Worm (Caenorhabditis elegans) whole organism, L3 larva: ENCODE results near the gene irld-3.

Experiments
- R02D3.7 ChIP-seq: fragments of 150-350 bp; optimal IDR thresholded peaks from 2 replicates; lab custom pipeline; 2014; ENCODE audit warnings: missing biosample characterization, missing genetic modification characterization
- ZK546.5 ChIP-seq: sonication (generic microtip); optimal IDR thresholded peaks from 2 replicates; lab custom pipeline; 2017; ENCODE audit warnings: missing biosample characterization, missing genetic modification characterization
- ama-1 ChIP-seq: fragments of 150-350 bp; optimal IDR thresholded peaks from 2 replicates; lab custom pipeline; 2018
- ceh-16 ChIP-seq: sonication (generic microtip); optimal IDR thresholded peaks from 2 replicates; lab custom pipeline; 2017; ENCODE audit warnings: missing biosample characterization, missing genetic modification characterization
- ceh-28 ChIP-seq: fragments of 150-350 bp; optimal IDR thresholded peaks from 2 replicates; lab custom pipeline; 2014; ENCODE audit warnings: missing biosample characterization, missing genetic modification reagents, missing genetic modification characterization
- ceh-82 ChIP-seq: fragments of 150-350 bp; optimal IDR thresholded peaks from 2 replicates; lab custom pipeline; 2014; ENCODE audit warnings: missing biosample characterization, missing genetic modification characterization
- ceh-9 ChIP-seq: sonication (generic microtip); optimal IDR thresholded peaks from 2 replicates; lab custom pipeline; 2018; ENCODE audit warnings: missing biosample characterization, missing genetic modification characterization
- daf-12 ChIP-seq: fragments of 150-350 bp; optimal IDR thresholded peaks from 2 replicates; lab custom pipeline; 2014; ENCODE audit warnings: missing biosample characterization, missing genetic modification reagents, missing genetic modification characterization
- egl-27 ChIP-seq: sonication (generic microtip); optimal IDR thresholded peaks from 4 replicates; lab custom pipeline; 2017; ENCODE audit warnings: missing biosample characterization, missing genetic modification reagents, missing genetic modification characterization
- egl-5 ChIP-seq: fragments of 150-350 bp; optimal IDR thresholded peaks from 2 replicates; lab custom pipeline; 2017; ENCODE audit warnings: missing biosample characterization, missing genetic modification reagents, missing genetic modification characterization, inconsistent platforms
- elt-1 ChIP-seq: fragments of 150-350 bp; optimal IDR thresholded peaks from 2 replicates; lab custom pipeline; 2014; ENCODE audit warnings: missing biosample characterization, missing genetic modification characterization
- elt-2 ChIP-seq: sonication (generic microtip); optimal IDR thresholded peaks from 2 replicates; lab custom pipeline; 2016; ENCODE audit warnings: missing genetic modification reagents, mild to moderate bottlenecking, missing genetic modification characterization, missing compliant biosample characterization
- elt-3 ChIP-seq, 3 experiments: fragments of 150-350 bp in 1 of 3; sonication (generic microtip) in 2 of 3; optimal IDR thresholded peaks; 2 replicates in 2 of 3; 4 replicates in 1 of 3; lab custom pipeline; 2014 to 2017; ENCODE audit warnings: missing biosample characterization in 3 of 3, missing genetic modification characterization in 3 of 3
- eor-1 ChIP-seq, 2 experiments: fragments of 150-350 bp; optimal IDR thresholded peaks; 2 replicates each; lab custom pipeline; 2014 to 2018; ENCODE audit warnings: missing biosample characterization in 2 of 2, missing genetic modification characterization in 2 of 2
- fkh-10 ChIP-seq: sonication (generic microtip); optimal IDR thresholded peaks from 2 replicates; lab custom pipeline; 2017; ENCODE audit warnings: missing biosample characterization, missing genetic modification reagents, missing genetic modification characterization
- fkh-2 ChIP-seq: fragments of 150-350 bp; optimal IDR thresholded peaks from 2 replicates; lab custom pipeline; 2014; ENCODE audit warnings: missing biosample characterization, missing genetic modification reagents, missing genetic modification characterization
- hmg-11 ChIP-seq: sonication (generic microtip); optimal IDR thresholded peaks from 2 replicates; lab custom pipeline; 2016; ENCODE audit warnings: missing genetic modification characterization, missing compliant biosample characterization
- jun-1 ChIP-seq: fragments of 150-350 bp; optimal IDR thresholded peaks from 2 replicates; lab custom pipeline; 2014; ENCODE audit warnings: missing biosample characterization, missing genetic modification reagents, missing genetic modification characterization
- lin-15B ChIP-seq: fragments of 150-350 bp; optimal IDR thresholded peaks from 2 replicates; lab custom pipeline; 2014; ENCODE audit warnings: missing biosample characterization, missing genetic modification characterization
- lin-39 ChIP-seq: fragments of 150-350 bp; optimal IDR thresholded peaks from 2 replicates; lab custom pipeline; 2018; ENCODE audit warnings: missing biosample characterization, missing genetic modification reagents, missing genetic modification characterization
- lsy-12 ChIP-seq: sonication (generic microtip); optimal IDR thresholded peaks from 2 replicates; lab custom pipeline; 2016; ENCODE audit warnings: mild to moderate bottlenecking, missing genetic modification characterization, missing compliant biosample characterization
- mdl-1 ChIP-seq: fragments of 150-350 bp; optimal IDR thresholded peaks from 2 replicates; lab custom pipeline; 2014; ENCODE audit warnings: missing biosample characterization, missing genetic modification characterization
- mml-1 ChIP-seq: fragments of 150-350 bp; sonication (generic microtip); optimal IDR thresholded peaks from 3 replicates; lab custom pipeline; 2014; ENCODE audit warnings: missing biosample characterization, missing genetic modification characterization
- nhr-11 ChIP-seq: fragments of 150-350 bp; optimal IDR thresholded peaks from 2 replicates; lab custom pipeline; 2014; ENCODE audit warnings: missing biosample characterization, missing genetic modification characterization
- nhr-23 ChIP-seq: fragments of 150-350 bp; optimal IDR thresholded peaks from 2 replicates; lab custom pipeline; 2014; ENCODE audit warnings: missing biosample characterization, missing genetic modification reagents, missing genetic modification characterization
- nhr-237 ChIP-seq: fragments of 150-350 bp; optimal IDR thresholded peaks from 2 replicates; lab custom pipeline; 2014; ENCODE audit warnings: missing biosample characterization, missing genetic modification characterization
- nhr-25 ChIP-seq: sonication (generic microtip); optimal IDR thresholded peaks from 2 replicates; lab custom pipeline; 2017; ENCODE audit warnings: missing biosample characterization, missing genetic modification characterization
- nhr-28 ChIP-seq: fragments of 150-350 bp; optimal IDR thresholded peaks from 2 replicates; lab custom pipeline; 2014; ENCODE audit warnings: missing biosample characterization, missing genetic modification characterization
- nhr-43 ChIP-seq: sonication (generic microtip); optimal IDR thresholded peaks from 2 replicates; lab custom pipeline; 2016; ENCODE audit warnings: mild to moderate bottlenecking, missing genetic modification characterization, missing compliant biosample characterization; ENCODE audit not compliant: poor library complexity, severe bottlenecking
- nhr-67 ChIP-seq: fragments of 150-350 bp; optimal IDR thresholded peaks from 2 replicates; lab custom pipeline; 2014; ENCODE audit warnings: missing biosample characterization, missing genetic modification characterization
- nhr-76 ChIP-seq: fragments of 150-350 bp; sonication (generic microtip); optimal IDR thresholded peaks from 5 replicates; lab custom pipeline; 2014; ENCODE audit warnings: missing biosample characterization, missing genetic modification characterization
- nhr-77 ChIP-seq: fragments of 150-350 bp; optimal IDR thresholded peaks from 2 replicates; lab custom pipeline; 2014; ENCODE audit warnings: missing biosample characterization, missing genetic modification characterization
- pha-4 ChIP-seq: fragments of 150-350 bp; optimal IDR thresholded peaks from 2 replicates; lab custom pipeline; 2014; ENCODE audit warnings: missing biosample characterization, missing genetic modification reagents, missing genetic modification characterization
- pqm-1 ChIP-seq: fragments of 150-350 bp; optimal IDR thresholded peaks from 2 replicates; lab custom pipeline; 2017; ENCODE audit warnings: missing biosample characterization, missing genetic modification characterization, inconsistent platforms
- sea-2 ChIP-seq: fragments of 150-350 bp; sonication (generic microtip); optimal IDR thresholded peaks from 4 replicates; lab custom pipeline; 2014; ENCODE audit warnings: missing biosample characterization, missing genetic modification reagents, missing genetic modification characterization
- skn-1 ChIP-seq: fragments of 150-350 bp; optimal IDR thresholded peaks from 2 replicates; lab custom pipeline; 2014; ENCODE audit warnings: missing biosample characterization, missing genetic modification characterization
- snpc-4 ChIP-seq: fragments of 150-350 bp; optimal IDR thresholded peaks from 2 replicates; lab custom pipeline; 2014; ENCODE audit warnings: missing biosample characterization, missing genetic modification characterization
- tbx-2 ChIP-seq: sonication (generic microtip); optimal IDR thresholded peaks from 2 replicates; lab custom pipeline; 2016; ENCODE audit warnings: mild to moderate bottlenecking, missing genetic modification characterization, missing compliant biosample characterization
- unc-39 ChIP-seq: sonication (generic microtip); optimal IDR thresholded peaks from 4 replicates; lab custom pipeline; 2017; ENCODE audit warnings: missing biosample characterization, missing genetic modification characterization
- zag-1 ChIP-seq: fragments of 150-350 bp; optimal IDR thresholded peaks from 2 replicates; lab custom pipeline; 2014; ENCODE audit warnings: missing biosample characterization, missing genetic modification characterization
- ztf-11 ChIP-seq: fragments of 150-350 bp; optimal IDR thresholded peaks from 2 replicates; lab custom pipeline; 2014; ENCODE audit warnings: missing biosample characterization, missing genetic modification characterization
- ztf-4 ChIP-seq: fragments of 150-350 bp; optimal IDR thresholded peaks from 2 replicates; lab custom pipeline; 2014; ENCODE audit warnings: missing biosample characterization, missing genetic modification characterization

Gene irld-3

ce11 chrV:3159252-3159651 is 20.9 kb upstream of the irld-3 start, which contains the start of gene C36C5.12:
Gene C36C5.12 (minus strand): TSS chrV:3159352.
- TF ChIP-seq unc-39 (tag; lab: Kevin White, UChicago) = no peak
- TF ChIP-seq pqm-1 = no peak
- TF ChIP-seq nhr-76 (tag; lab: Kevin White, UChicago) = no peak
- TF ChIP-seq ztf-11 (tag; lab: Kevin White, UChicago) = no peak
- TF ChIP-seq ceh-82 = no peak
- no peak for TF ChIP-seq elt-2 (tag; lab: Kevin White, UChicago)
- no peak for TF ChIP-seq daf-12
- TF ChIP-seq nhr-23 = no peak
- no peak for TF ChIP-seq nhr-237 (tag; lab: Kevin White, UChicago)
- no peak for TF ChIP-seq lsy-12 (tag; lab: Kevin White, UChicago)
- no peak for TF ChIP-seq mdl-1 (tag; lab: Kevin White, UChicago)
- TF ChIP-seq R02D3.7 (tag; lab: Kevin White, UChicago) = no peak
- no peak for TF ChIP-seq fkh-2 (tag; lab: Kevin White, UChicago)
- TF ChIP-seq nhr-25 (tag; lab: Kevin White, UChicago) = no peak
- no peak for TF ChIP-seq ceh-28 (tag; lab: Kevin White, UChicago)
- TF ChIP-seq elt-1 (tag; lab: Kevin White, UChicago) = no peak
- TF ChIP-seq ceh-9 (tag; lab: Kevin White, UChicago) = no peak
- TF ChIP-seq pha-4 = no peak
- TF ChIP-seq ceh-16 (tag; lab: Kevin White, UChicago) = no peak
- TF ChIP-seq fkh-10 (GFP tag; lab: Kevin White, UChicago) = no peak
- TF ChIP-seq, all 47 proteins: peak for 0

- TF ChIP-seq jun-1 (no peak), nhr-67 (tag; lab: Kevin White, UChicago) (no peak), ceh-16 (tag; lab: Kevin White, UChicago) (no peak), eor-1 (tag; optimal IDR thresholded peaks at IDR 0.05; lab: Kevin White, UChicago) (no peak), egl-5 (tag; lab: Kevin White, UChicago) (no peak), nhr-28 (no peak), unc-39 (tag; lab: Kevin White, UChicago) (no peak), ama-1 (lab: Kevin White, UChicago) (no peak), nhr-77 (tag; lab: Kevin White, UChicago) (no peak), ceh-28 (tag; lab: Kevin White, UChicago) (no peak), nhr-25 (tag; lab: Kevin White, UChicago) (no peak), R02D3.7 (tag; lab: Kevin White, UChicago) (no peak), lin-15B (tag; lab: Kevin White, UChicago) (no peak), zag-1 (tag; lab: Kevin White, UChicago) (no peak), ZK546.5 (tag; lab: Kevin White, UChicago) (no peak), ztf-11 (tag; lab: Kevin White, UChicago) (no peak), nhr-23 (no peak), egl-27 (tag; lab: Kevin White, UChicago) (no peak), daf-12 (no peak), ztf-4 (tag; lab: Kevin White, UChicago) (no peak)
- TF ChIP-seq, all 47 proteins: peak for 0
Measured at ce11 chrV:3158379-3158778, 20.0 kb upstream of the irld-3 start.

ce11 chrV:3156786-3157185 is 18.4 kb upstream of the irld-3 start, which contains the start of gene exh-1:
Gene exh-1 (plus strand): TSS chrV:3157086.
- TF ChIP-seq egl-27 (tag; lab: Kevin White, UChicago) = no peak
- TF ChIP-seq ztf-4 (tag; lab: Kevin White, UChicago) = no peak
- no peak for TF ChIP-seq nhr-77 (tag; lab: Kevin White, UChicago)
- no peak for TF ChIP-seq elt-2 (tag; lab: Kevin White, UChicago)
- no peak for TF ChIP-seq pha-4
- no peak for TF ChIP-seq nhr-43 (tag; lab: Kevin White, UChicago)
- TF ChIP-seq egl-5 (tag; lab: Kevin White, UChicago) = no peak
- no peak for TF ChIP-seq mdl-1 (tag; lab: Kevin White, UChicago)
- TF ChIP-seq ztf-11 (tag; lab: Kevin White, UChicago) = no peak
- no peak for TF ChIP-seq unc-39 (tag; lab: Kevin White, UChicago)
- no peak for TF ChIP-seq elt-3 (tag; optimal IDR thresholded peaks at IDR 0.05; lab: Kevin White, UChicago)
- no peak for TF ChIP-seq ceh-16 (tag; lab: Kevin White, UChicago)
- no peak for TF ChIP-seq daf-12
- no peak for TF ChIP-seq nhr-67 (tag; lab: Kevin White, UChicago)
- no peak for TF ChIP-seq lin-15B (tag; lab: Kevin White, UChicago)
- TF ChIP-seq nhr-11 (tag; lab: Kevin White, UChicago) = no peak
- TF ChIP-seq snpc-4 (tag; lab: Kevin White, UChicago) = no peak

DNA sequence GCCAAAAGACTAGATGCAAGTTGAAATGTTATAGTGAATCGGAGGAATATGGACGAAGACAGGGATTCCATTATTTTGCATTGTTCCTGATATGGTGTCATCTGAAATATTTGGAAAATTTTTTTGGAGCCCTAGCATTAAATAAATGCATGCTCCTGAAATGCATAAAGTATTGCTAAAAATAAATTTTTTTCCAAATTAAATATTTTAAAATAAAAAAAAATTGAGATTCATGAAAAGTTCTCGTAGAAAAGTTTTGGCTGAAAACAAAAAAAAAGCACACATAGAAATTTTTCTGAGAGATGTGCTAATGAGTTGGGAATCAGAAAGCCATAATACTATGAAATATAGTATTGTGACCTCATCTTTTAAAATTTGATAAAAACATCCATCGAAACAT is 16.7 kb upstream of the irld-3 start, which contains the start of gene srab-7:
srab-7 (minus strand) TSS at position 101 of the 400 bp plus-strand sequence.
- TF ChIP-seq skn-1 (tag; lab: Kevin White, UChicago) = no peak
- TF ChIP-seq lin-15B (tag; lab: Kevin White, UChicago) = no peak
- no peak for TF ChIP-seq tbx-2 (tag; lab: Kevin White, UChicago)
- TF ChIP-seq pha-4 = no peak
- no peak for TF ChIP-seq fkh-10 (GFP tag; lab: Kevin White, UChicago)
- TF ChIP-seq hmg-11 = no peak
- no peak for TF ChIP-seq nhr-25 (tag; lab: Kevin White, UChicago)
- no peak for TF ChIP-seq nhr-43 (tag; lab: Kevin White, UChicago)
- no peak for TF ChIP-seq ceh-16 (tag; lab: Kevin White, UChicago)
- no peak for TF ChIP-seq sea-2 (GFP tag; lab: Kevin White, UChicago)
- TF ChIP-seq nhr-237 (tag; lab: Kevin White, UChicago) = no peak
- TF ChIP-seq elt-3 (tag; optimal IDR thresholded peaks at IDR 0.05; lab: Kevin White, UChicago) = no peak
- no peak for TF ChIP-seq ztf-11 (tag; lab: Kevin White, UChicago)
- no peak for TF ChIP-seq nhr-28
- TF ChIP-seq mdl-1 (tag; lab: Kevin White, UChicago) = no peak
- TF ChIP-seq mml-1 = no peak
- no peak for TF ChIP-seq unc-39 (tag; lab: Kevin White, UChicago)
- no peak for TF ChIP-seq nhr-67 (tag; lab: Kevin White, UChicago)
- no peak for TF ChIP-seq nhr-76 (tag; lab: Kevin White, UChicago)
- no peak for TF ChIP-seq lin-39
